Fruit fly (Drosophila melanogaster): ENCODE measurements around the gene CG12091.

The CG12091 gene

DNA sequence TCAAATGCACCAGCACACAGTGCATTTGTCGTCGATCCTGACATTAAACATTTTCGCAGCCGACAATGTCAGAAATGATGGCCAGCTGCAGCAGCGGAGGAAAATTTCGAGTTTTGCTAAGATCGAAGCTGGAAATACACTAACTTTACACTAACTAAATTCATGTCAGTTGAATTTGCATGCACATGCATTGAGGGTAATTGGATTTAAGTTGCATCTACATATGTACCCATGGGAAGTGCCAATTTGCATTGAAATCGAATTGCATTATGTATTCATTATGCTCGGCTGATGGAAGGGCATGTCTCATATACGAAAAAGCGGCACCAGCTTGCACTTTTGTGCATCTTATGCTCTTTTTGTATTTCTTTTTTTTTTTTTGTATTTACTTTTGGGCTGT is 48.1 kb upstream of the CG12091 start (continued):
- no peak for TF ChIP-seq exex (tag; optimal IDR thresholded peaks at IDR 0.05)
- no peak for TF ChIP-seq CG4854 (GFP tag; optimal IDR thresholded peaks at IDR 0.05)
- TF ChIP-seq Bdp1 (GFP tag; optimal IDR thresholded peaks at IDR 0.05) = no peak
- TF ChIP-seq sima (GFP tag; optimal IDR thresholded peaks at IDR 0.05) = no peak
- no peak for TF ChIP-seq sna (GFP tag; IDR thresholded peaks at IDR 0.05; ENCODE audit: partially characterized antibody)
- TF ChIP-seq vnd (GFP tag; IDR thresholded peaks at IDR 0.05; ENCODE audit: partially characterized antibody) = no peak
- no peak for TF ChIP-seq grau (tag; optimal IDR thresholded peaks at IDR 0.05)
- TF ChIP-seq CG4730 (GFP tag; IDR thresholded peaks at IDR 0.05) = 0 out of 2 replicates have a peak, but pooled peaks have one; percentile 18
- no peak for TF ChIP-seq gsb-n (tag; optimal IDR thresholded peaks at IDR 0.05)
- no peak for TF ChIP-seq Atf3 (GFP tag; optimal IDR thresholded peaks at IDR 0.05)
- TF ChIP-seq Gug (GFP tag; IDR thresholded peaks at IDR 0.05) = peak; percentile 21; the same call in 1 of the 4 replicates
- TF ChIP-seq Nf-YA (GFP tag; IDR thresholded peaks at IDR 0.05) = peak; percentile 31; the same call in 1 of the 2 replicates
- no peak for TF ChIP-seq tio (GFP tag; optimal IDR thresholded peaks at IDR 0.05)
- TF ChIP-seq dpn (GFP tag; optimal IDR thresholded peaks at IDR 0.05) = no peak
- no peak for TF ChIP-seq gcm2 (GFP tag; optimal IDR thresholded peaks at IDR 0.05)
- no peak for TF ChIP-seq bowl (GFP tag; IDR thresholded peaks at IDR 0.05)
- no peak for TF ChIP-seq CG5953 (GFP tag; IDR thresholded peaks at IDR 0.05)
- TF ChIP-seq cas (GFP tag; IDR thresholded peaks at IDR 0.05) = no peak
- peak; percentile 27 for TF ChIP-seq CG7839 (tag; optimal IDR thresholded peaks at IDR 0.05)
- no peak for TF ChIP-seq hth (optimal IDR thresholded peaks at IDR 0.05)
- no peak for TF ChIP-seq CG2129 (GFP tag; IDR thresholded peaks at IDR 0.05; ENCODE audit: partially characterized antibody)
- TF ChIP-seq Chrac-16 (GFP tag; optimal IDR thresholded peaks at IDR 0.05) = no peak
- TF ChIP-seq CG1233 (GFP tag; optimal IDR thresholded peaks at IDR 0.05) = no peak
- no peak for TF ChIP-seq Sin3A (optimal IDR thresholded peaks at IDR 0.05)
- TF ChIP-seq CG6272 (GFP tag; IDR thresholded peaks at IDR 0.05) = no peak; the same call in 1 of the 2 replicates
- no peak for TF ChIP-seq maf-S (GFP tag; optimal IDR thresholded peaks at IDR 0.05)
- TF ChIP-seq luna (GFP tag; optimal IDR thresholded peaks at IDR 0.05) = no peak
- TF ChIP-seq slou (GFP tag; optimal IDR thresholded peaks at IDR 0.05) = no peak
- TF ChIP-seq Adf1 (GFP tag; IDR thresholded peaks at IDR 0.05) = no peak
- TF ChIP-seq CG6854 (GFP tag; optimal IDR thresholded peaks at IDR 0.05) = no peak
- no peak for TF ChIP-seq CG11398 (GFP tag; optimal IDR thresholded peaks at IDR 0.05)
- no peak for TF ChIP-seq NFAT (GFP tag; IDR thresholded peaks at IDR 0.05)
- no peak for TF ChIP-seq CG11696 (GFP tag; IDR thresholded peaks at IDR 0.05)
- TF ChIP-seq her (GFP tag; optimal IDR thresholded peaks at IDR 0.05) = no peak
- TF ChIP-seq CG12659 (GFP tag; optimal IDR thresholded peaks at IDR 0.05) = no peak
- no peak for TF ChIP-seq Tbp (GFP tag; optimal IDR thresholded peaks at IDR 0.05)
- TF ChIP-seq Dbx (GFP tag; IDR thresholded peaks at IDR 0.05) = no peak
- no peak for TF ChIP-seq Nf-YC (tag; optimal IDR thresholded peaks at IDR 0.05)
- no peak for TF ChIP-seq run (tag; optimal IDR thresholded peaks at IDR 0.05)
- no peak for TF ChIP-seq Kr (GFP tag; optimal IDR thresholded peaks at IDR 0.05)
- peak; percentile 58; the same call in 2 of the 3 replicates for TF ChIP-seq zfh1 (GFP tag; IDR thresholded peaks at IDR 0.05)
- peak; percentile 45; the same call in 1 of the 2 replicates for TF ChIP-seq HLH3B (GFP tag; IDR thresholded peaks at IDR 0.05)
- TF ChIP-seq CG7357 (GFP tag; IDR thresholded peaks at IDR 0.05) = peak; percentile 38; the same call in 1 of the 3 replicates
- peak; percentile 36 for TF ChIP-seq CG2712 (tag; optimal IDR thresholded peaks at IDR 0.05)
- TF ChIP-seq CG32772 (GFP tag; IDR thresholded peaks at IDR 0.05) = no peak
- no peak for TF ChIP-seq danr (GFP tag; IDR thresholded peaks at IDR 0.05)
- TF ChIP-seq CG3065 (GFP tag; optimal IDR thresholded peaks at IDR 0.05) = no peak
- TF ChIP-seq lola (GFP tag; optimal IDR thresholded peaks at IDR 0.05) = no peak
- TF ChIP-seq fru (optimal IDR thresholded peaks at IDR 0.05) = no peak
- no peak for TF ChIP-seq kah (GFP tag; optimal IDR thresholded peaks at IDR 0.05)
- TF ChIP-seq stc (GFP tag; IDR thresholded peaks at IDR 0.05) = 0 out of 2 replicates have a peak, but pooled peaks have one; percentile 30
- no peak for TF ChIP-seq Dek (tag; optimal IDR thresholded peaks at IDR 0.05)
- TF ChIP-seq CG1792 (GFP tag; optimal IDR thresholded peaks at IDR 0.05) = no peak
- TF ChIP-seq CG11456 (GFP tag; IDR thresholded peaks at IDR 0.05) = peak; percentile 53; the same call in 2 of the 3 replicates
